4 worm cellular contexts compared by ENCODE assay signal in genomic region chrIV:7469782-7470413, ce11.
TF ChIP-seq lines count a peak whose summit lies in the region.

TSS of gene F55G1.7 (minus strand) at chrIV:7469832.

TF ChIP-seq in whole organism, L1 larva, 84 proteins besides CTCF, POLR2A, EP300 and RAD21:
- TF ChIP-seq elt-3 (tag; optimal IDR thresholded peaks at IDR 0.05; lab: Kevin White, UChicago) = peak in 5 of 6 experiments; percentile 13 to 90 (median 29)
- peak in 1 of 2 experiments; percentile 35 for TF ChIP-seq lin-35 (GFP tag; optimal IDR thresholded peaks at IDR 0.05; lab: Kevin White, UChicago)
- TF ChIP-seq tbx-2 (tag; optimal IDR thresholded peaks at IDR 0.05; lab: Kevin White, UChicago) = peak; percentile 56
- no peak for TF ChIP-seq efl-1 (optimal IDR thresholded peaks at IDR 0.05; lab: Kevin White, UChicago)
- TF ChIP-seq efl-1 (GFP tag; optimal IDR thresholded peaks at IDR 0.05 in 1 of 2; lab: Kevin White, UChicago) = peak in 1 of 2 experiments; percentile 20
- peak; percentile 54 for TF ChIP-seq nhr-85 (tag; lab: Kevin White, UChicago)
- peak; percentile 66 for TF ChIP-seq nhr-20 (tag; optimal IDR thresholded peaks at IDR 0.05; lab: Kevin White, UChicago)
- TF ChIP-seq lin-14 (GFP tag; optimal IDR thresholded peaks at IDR 0.05; lab: Kevin White, UChicago) = peak; percentile 45
- TF ChIP-seq nhr-28 (tag; optimal IDR thresholded peaks at IDR 0.05; lab: Kevin White, UChicago) = no peak
- TF ChIP-seq mep-1 (tag; optimal IDR thresholded peaks at IDR 0.05; lab: Kevin White, UChicago) = no peak
- TF ChIP-seq blmp-1 (tag; optimal IDR thresholded peaks at IDR 0.05; lab: Kevin White, UChicago) = peak; percentile 55
- TF ChIP-seq hpl-2 (GFP tag; optimal IDR thresholded peaks at IDR 0.05; lab: Kevin White, UChicago) = no peak
- no peak for TF ChIP-seq hlh-4 (tag; optimal IDR thresholded peaks at IDR 0.05; lab: Kevin White, UChicago)
- TF ChIP-seq nhr-237 (tag; optimal IDR thresholded peaks at IDR 0.05; lab: Kevin White, UChicago) = no peak

TF ChIP-seq in whole organism, L2 larva, 48 proteins besides CTCF, POLR2A, EP300 and RAD21:
- TF ChIP-seq nhr-25 (tag; optimal IDR thresholded peaks at IDR 0.05; lab: Kevin White, UChicago) = no peak
- TF ChIP-seq ama-1 (optimal IDR thresholded peaks at IDR 0.05; lab: Kevin White, UChicago) = no peak
- TF ChIP-seq ceh-16 (tag; optimal IDR thresholded peaks at IDR 0.05; lab: Kevin White, UChicago) = no peak
- peak; percentile 47 for TF ChIP-seq sma-9 (GFP tag; optimal IDR thresholded peaks at IDR 0.05; lab: Kevin White, UChicago)
- TF ChIP-seq sma-9 (tag; optimal IDR thresholded peaks at IDR 0.05; lab: Kevin White, UChicago) = no peak
- no peak for TF ChIP-seq sem-4 (tag; optimal IDR thresholded peaks at IDR 0.05; lab: Kevin White, UChicago)
TF ChIP-seq in whole organism, L2 larva: peak in this region for 1.

TF ChIP-seq in whole organism, L3 larva, 47 proteins besides CTCF, POLR2A, EP300 and RAD21:
- TF ChIP-seq elt-3 (tag; optimal IDR thresholded peaks at IDR 0.05; lab: Kevin White, UChicago) = peak in 1 of 3 experiments; percentile 19
- peak; percentile 37 for TF ChIP-seq nhr-43 (tag; optimal IDR thresholded peaks at IDR 0.05; lab: Kevin White, UChicago; ENCODE audit: poor library complexity, severe bottlenecking)
- TF ChIP-seq ceh-28 (tag; optimal IDR thresholded peaks at IDR 0.05; lab: Kevin White, UChicago) = no peak
TF ChIP-seq in whole organism, L3 larva: peak in this region for 2.

TF ChIP-seq in whole organism, L4 larva, 104 proteins besides CTCF, POLR2A, EP300 and RAD21:
- TF ChIP-seq D1046.2 (GFP tag; IDR thresholded peaks at IDR 0.05; lab: Robert Waterston, UW) (no peak), zfp-3 (GFP tag; conservative IDR thresholded peaks at IDR 0.05; lab: Robert Waterston, UW) (no peak), egl-27 (tag; optimal IDR thresholded peaks at IDR 0.05; lab: Kevin White, UChicago) (no peak), pqm-1 (tag; optimal IDR thresholded peaks at IDR 0.05; lab: Kevin White, UChicago) (no peak), saeg-2 (GFP tag; IDR thresholded peaks at IDR 0.05; lab: Robert Waterston, UW) (no peak), dve-1 (tag; optimal IDR thresholded peaks at IDR 0.05; lab: Kevin White, UChicago; ENCODE audit: insufficient read depth) (no peak), Y5F2A.4 (GFP tag; optimal IDR thresholded peaks at IDR 0.05; lab: Kevin White, UChicago) (no peak), arid-1 (GFP tag; conservative IDR thresholded peaks at IDR 0.05; lab: Robert Waterston, UW) (no peak), Y75B8A.6 (GFP tag; IDR thresholded peaks at IDR 0.05; lab: Robert Waterston, UW) (no peak), mdl-1 (tag; optimal IDR thresholded peaks at IDR 0.05; lab: Kevin White, UChicago) (peak in 1 of 2 experiments; percentile 12), dmd-6 (GFP tag; IDR thresholded peaks at IDR 0.05; lab: Robert Waterston, UW) (peak; percentile 40), unc-62 (GFP tag; optimal IDR thresholded peaks at IDR 0.05 in 1 of 2; lab: Kevin White, UChicago) (peak in 1 of 2 experiments; percentile 85), unc-62 (tag; optimal IDR thresholded peaks at IDR 0.05; lab: Kevin White, UChicago) (no peak), nhr-237 (tag; optimal IDR thresholded peaks at IDR 0.05; lab: Kevin White, UChicago) (no peak), nhr-28 (tag; optimal IDR thresholded peaks at IDR 0.05; lab: Kevin White, UChicago) (peak; percentile 12), fkh-10 (GFP tag; optimal IDR thresholded peaks at IDR 0.05; lab: Kevin White, UChicago) (no peak), gei-8 (GFP tag; optimal IDR thresholded peaks at IDR 0.05; lab: Kevin White, UChicago) (no peak)

Comparison
In these comparisons a context has a peak if more than half of its experiments do, and no peak if none do; other contexts are left out.
1. Of the 29 proteins assayed by ChIP-seq in both whole organism, L4 larva and whole organism, L1 larva: peak only in whole organism, L4 larva: nhr-28; only in whole organism, L1 larva: none; in both: none; in neither: 26; mixed calls (peak in some experiments, not most) for 2.